Worm (Caenorhabditis elegans) whole organism, late embryonic: ENCODE measurements around the gene ddo-1.

ENCODE experiments used
- C08G9.2 ChIP-seq: sonication (generic microtip); optimal IDR thresholded peaks from 2 replicates; lab custom pipeline; 2016; ENCODE audit warnings: mild to moderate bottlenecking, missing genetic modification characterization, moderate library complexity, missing compliant biosample characterization
- F13H6.1 ChIP-seq: sonication (generic microtip); optimal IDR thresholded peaks from 2 replicates; lab custom pipeline; 2016; ENCODE audit warnings: missing genetic modification characterization, missing compliant biosample characterization
- Y22D7AL.16 ChIP-seq: sonication (generic microtip); optimal IDR thresholded peaks from 2 replicates; lab custom pipeline; 2016; ENCODE audit warnings: missing genetic modification characterization, missing compliant biosample characterization
- ahr-1 ChIP-seq: sonication (generic microtip); optimal IDR thresholded peaks from 2 replicates; lab custom pipeline; 2016; ENCODE audit warnings: missing genetic modification characterization, missing compliant biosample characterization
- ceh-14 ChIP-seq: sonication (generic microtip); optimal IDR thresholded peaks from 2 replicates; lab custom pipeline; 2016; ENCODE audit warnings: missing genotype, missing genetic modification characterization, missing compliant biosample characterization
- ceh-18 ChIP-seq: sonication (generic microtip); optimal IDR thresholded peaks from 2 replicates; lab custom pipeline; 2016; ENCODE audit warnings: missing genetic modification characterization, missing compliant biosample characterization
- ceh-19 ChIP-seq: fragments of 200-800 bp; sonication (Bioruptor generic); optimal IDR thresholded peaks from 2 replicates; lab custom pipeline; 2018; ENCODE audit warnings: mild to moderate bottlenecking, missing genetic modification characterization, missing compliant biosample characterization
- ceh-24 ChIP-seq: sonication (generic microtip); optimal IDR thresholded peaks from 2 replicates; lab custom pipeline; 2016; ENCODE audit warnings: mild to moderate bottlenecking, missing genetic modification characterization, missing compliant biosample characterization
- ceh-30 ChIP-seq: fragments of 150-350 bp; optimal IDR thresholded peaks from 2 replicates; lab custom pipeline; 2014; ENCODE audit warnings: missing biosample characterization, missing genetic modification characterization
- ceh-31 ChIP-seq: sonication (generic microtip); optimal IDR thresholded peaks from 2 replicates; lab custom pipeline; 2016; ENCODE audit warnings: missing genetic modification characterization, missing compliant biosample characterization
- ceh-45 ChIP-seq: fragments of 200-800 bp; sonication (Bioruptor generic); IDR thresholded peaks from 2 replicates; pipeline ENCODE4 v1.3.6; 2022; ENCODE audit warnings: missing genetic modification reagents, missing genetic modification characterization, missing compliant biosample characterization
- ceh-6 ChIP-seq: fragments of 200-800 bp; sonication (Bioruptor generic); optimal IDR thresholded peaks from 2 replicates; lab custom pipeline; 2018; ENCODE audit warnings: mild to moderate bottlenecking, missing genetic modification characterization, missing compliant biosample characterization
- ceh-9 ChIP-seq: sonication (generic microtip); optimal IDR thresholded peaks from 2 replicates; lab custom pipeline; 2016; ENCODE audit warnings: mild to moderate bottlenecking, missing genetic modification characterization, inconsistent platforms, missing compliant biosample characterization
- dmd-4 ChIP-seq: sonication (generic microtip); optimal IDR thresholded peaks from 2 replicates; lab custom pipeline; 2016; ENCODE audit warnings: borderline replicate concordance, missing genetic modification characterization, missing compliant biosample characterization
- dve-1 ChIP-seq: sonication (generic microtip); optimal IDR thresholded peaks from 2 replicates; lab custom pipeline; 2017; ENCODE audit warnings: antibody characterized with exemption, mild to moderate bottlenecking, missing genetic modification characterization, missing compliant biosample characterization
- elt-2 ChIP-seq: sonication (generic microtip); optimal IDR thresholded peaks from 2 replicates; lab custom pipeline; 2016; ENCODE audit warnings: missing genetic modification reagents, missing genetic modification characterization, missing compliant biosample characterization
- elt-4 ChIP-seq: sonication (generic microtip); optimal IDR thresholded peaks from 2 replicates; lab custom pipeline; 2016; ENCODE audit warnings: missing genetic modification characterization, missing compliant biosample characterization
- fkh-6 ChIP-seq: sonication (generic microtip); optimal IDR thresholded peaks from 2 replicates; lab custom pipeline; 2016; ENCODE audit warnings: missing genetic modification characterization, missing compliant biosample characterization
- gmeb-2 ChIP-seq: sonication (generic microtip); optimal IDR thresholded peaks from 2 replicates; lab custom pipeline; 2016; ENCODE audit warnings: missing genetic modification characterization, inconsistent platforms, missing compliant biosample characterization
- hlh-13 ChIP-seq: fragments of 200-800 bp; sonication (Bioruptor generic); optimal IDR thresholded peaks from 2 replicates; lab custom pipeline; 2018; ENCODE audit warnings: mild to moderate bottlenecking, missing genetic modification characterization, missing compliant biosample characterization
- lim-6 ChIP-seq: sonication (generic microtip); optimal IDR thresholded peaks from 2 replicates; lab custom pipeline; 2016; ENCODE audit warnings: missing genetic modification characterization, missing compliant biosample characterization
- madf-2 ChIP-seq: sonication (generic microtip); optimal IDR thresholded peaks from 2 replicates; lab custom pipeline; 2017; ENCODE audit warnings: missing genetic modification characterization, missing compliant biosample characterization
- nfya-1 ChIP-seq: sonication (generic microtip); optimal IDR thresholded peaks from 2 replicates; lab custom pipeline; 2017; ENCODE audit warnings: missing genetic modification characterization, mild to moderate bottlenecking, missing compliant biosample characterization, antibody characterized with exemption, moderate library complexity
- nhr-11 ChIP-seq: fragments of 150-350 bp; optimal IDR thresholded peaks from 2 replicates; lab custom pipeline; 2014; ENCODE audit warnings: missing biosample characterization, missing genetic modification characterization
- nhr-232 ChIP-seq: sonication (generic microtip); optimal IDR thresholded peaks from 2 replicates; lab custom pipeline; 2016; ENCODE audit warnings: missing genetic modification characterization, missing compliant biosample characterization
- pag-3 ChIP-seq: sonication (generic microtip); optimal IDR thresholded peaks from 2 replicates; lab custom pipeline; 2016; ENCODE audit warnings: missing compliant biosample characterization, missing genetic modification characterization, borderline replicate concordance
- pax-1 ChIP-seq: fragments of 150-350 bp; optimal IDR thresholded peaks from 2 replicates; lab custom pipeline; 2014; ENCODE audit warnings: missing biosample characterization, missing genetic modification characterization
- pha-2 ChIP-seq: sonication (generic microtip); optimal IDR thresholded peaks from 2 replicates; lab custom pipeline; 2017; ENCODE audit warnings: mild to moderate bottlenecking, missing genetic modification characterization, missing compliant biosample characterization
- pros-1 ChIP-seq: fragments of 150-350 bp; optimal IDR thresholded peaks from 2 replicates; lab custom pipeline; 2014; ENCODE audit warnings: missing biosample characterization, missing genetic modification reagents, missing genetic modification characterization
- rnt-1 ChIP-seq: sonication (generic microtip); optimal IDR thresholded peaks from 2 replicates; lab custom pipeline; 2016; ENCODE audit warnings: missing genetic modification characterization, missing compliant biosample characterization
- sdc-2 ChIP-seq: sonication (generic microtip); optimal IDR thresholded peaks from 2 replicates; lab custom pipeline; 2016; ENCODE audit warnings: missing genotype, missing genetic modification characterization, missing compliant biosample characterization
- sox-2 ChIP-seq: fragments of 200-800 bp; sonication (Bioruptor generic); IDR thresholded peaks from 2 replicates; pipeline ENCODE4 v1.3.6; 2022; ENCODE audit warnings: missing genetic modification reagents, missing genetic modification characterization, missing compliant biosample characterization
- sox-4 ChIP-seq: sonication (generic microtip); optimal IDR thresholded peaks from 2 replicates; lab custom pipeline; 2017; ENCODE audit warnings: mild to moderate bottlenecking, missing genetic modification characterization, inconsistent platforms, missing compliant biosample characterization
- tbx-7 ChIP-seq: sonication (generic microtip); optimal IDR thresholded peaks from 2 replicates; lab custom pipeline; 2016; ENCODE audit warnings: missing genotype, missing genetic modification characterization, missing compliant biosample characterization
- ttx-3 ChIP-seq: sonication (generic microtip); optimal IDR thresholded peaks from 2 replicates; lab custom pipeline; 2016; ENCODE audit warnings: missing genetic modification reagents, missing genetic modification characterization, missing compliant biosample characterization
- unc-3 ChIP-seq, 2 experiments: fragments of 200-800 bp in 1 of 2; sonication (Bioruptor generic) in 1 of 2; sonication (generic microtip) in 1 of 2; conservative IDR thresholded peaks in 1 of 2; optimal IDR thresholded peaks in 1 of 2; 2 replicates each; pipeline versions ENCODE4 v1.3.6 to Lab custom; 2016 to 2022; ENCODE audit warnings: missing compliant biosample characterization in 2 of 2, missing genetic modification characterization in 2 of 2, missing genetic modification reagents in 1 of 2
- unc-42 ChIP-seq: sonication (generic microtip); optimal IDR thresholded peaks from 2 replicates; lab custom pipeline; 2016; ENCODE audit warnings: missing genotype, missing genetic modification characterization, missing compliant biosample characterization
- unc-55 ChIP-seq: sonication (generic microtip); optimal IDR thresholded peaks from 2 replicates; lab custom pipeline; 2017; ENCODE audit warnings: missing biosample characterization, missing genetic modification reagents, missing genetic modification characterization
- unc-86 ChIP-seq: sonication (generic microtip); optimal IDR thresholded peaks from 2 replicates; lab custom pipeline; 2016; ENCODE audit warnings: missing genetic modification characterization, missing compliant biosample characterization
- zip-5 ChIP-seq: sonication (generic microtip); optimal IDR thresholded peaks from 2 replicates; lab custom pipeline; 2016; ENCODE audit warnings: missing genetic modification characterization, missing compliant biosample characterization

Gene ddo-1

DNA sequence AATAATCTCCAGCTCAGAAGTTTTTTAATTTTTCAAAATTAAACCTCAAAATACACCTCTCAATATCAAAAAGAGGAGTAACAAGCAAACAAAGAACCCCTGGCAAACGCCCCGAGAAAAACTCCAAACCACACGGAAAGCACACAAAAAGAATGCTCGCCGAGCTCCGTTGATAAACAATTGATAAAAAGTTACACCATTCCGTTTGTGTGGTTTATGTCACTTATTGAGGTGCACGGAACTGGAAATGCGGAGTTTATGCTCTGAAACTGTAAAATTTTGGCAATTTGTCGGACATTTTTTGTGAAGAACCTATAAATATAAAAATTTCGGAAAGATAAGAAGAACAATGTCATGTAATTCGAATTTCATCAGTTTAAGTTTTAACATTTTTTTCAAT, 24.7 kb downstream of the ddo-1 start:
- TF ChIP-seq ceh-31 (tag; lab: Kevin White, UChicago) = no peak

DNA sequence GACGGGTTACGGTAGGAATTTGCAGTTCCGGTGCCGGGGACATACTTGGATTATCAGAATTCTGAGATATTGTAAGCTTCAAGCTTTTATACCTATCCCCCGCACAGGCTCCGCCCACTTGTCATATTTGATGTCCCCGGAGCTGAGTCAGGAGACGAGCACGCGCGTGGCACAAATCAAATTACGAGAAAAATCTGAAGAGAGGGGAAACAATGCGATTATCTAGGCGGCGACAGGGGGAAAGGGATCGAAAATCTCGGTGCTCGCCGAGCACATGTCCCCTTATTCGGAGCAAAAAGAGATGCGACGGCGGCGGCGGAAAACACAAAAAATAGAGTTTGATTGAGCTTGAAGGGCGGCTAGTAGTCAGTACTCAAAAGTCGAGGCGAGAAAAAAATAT, 27.8 kb downstream of the ddo-1 start, which contains the start of gene R12G8.1:
Gene R12G8.1 (minus strand): TSS at position 63 of the 400 bp plus-strand sequence.
- TF ChIP-seq unc-55 (GFP tag; lab: Kevin White, UChicago) = no peak
- no peak for TF ChIP-seq ahr-1 (tag; lab: Kevin White, UChicago)
- TF ChIP-seq zip-5 (tag; lab: Kevin White, UChicago) = no peak
- peak; percentile 98 for TF ChIP-seq unc-42 (tag; lab: Kevin White, UChicago)
- TF ChIP-seq unc-86 (tag; lab: Kevin White, UChicago) = no peak
- TF ChIP-seq C08G9.2 (tag; lab: Kevin White, UChicago) = no peak
- no peak for TF ChIP-seq ttx-3 (tag; lab: Kevin White, UChicago)
- peak; percentile 1 for TF ChIP-seq pag-3 (tag; lab: Kevin White, UChicago)

ce11 chrV:17746959-17747358, 30.1 kb downstream of the ddo-1 start, which contains the start of gene twk-36:
twk-36 (minus strand) TSS chrV:17747059.
- TF ChIP-seq ceh-18 (no peak), tbx-7 (tag; lab: Kevin White, UChicago) (no peak), pax-1 (no peak)

DNA sequence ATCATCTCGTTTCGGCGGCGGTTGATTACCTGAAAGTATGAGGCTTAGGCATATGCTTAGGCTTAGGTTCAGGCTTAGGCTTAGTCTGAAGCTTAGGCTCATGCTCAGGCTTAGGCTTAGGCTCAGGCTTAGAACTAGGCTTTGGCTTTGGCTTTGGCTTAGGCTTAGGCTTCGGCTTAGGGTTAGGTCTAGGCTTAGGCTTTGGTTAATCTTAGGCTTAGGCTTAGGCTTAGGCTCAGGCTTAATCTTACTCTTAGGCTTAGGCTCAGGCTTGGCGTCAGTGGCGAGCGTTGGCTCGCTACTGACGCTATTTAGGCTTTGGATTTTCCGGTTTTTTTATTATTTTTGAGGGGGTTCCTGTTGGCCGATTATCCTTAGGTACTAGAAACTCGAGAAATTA, 33.2 kb downstream of the ddo-1 start:
- TF ChIP-seq unc-3 (GFP tag; conservative IDR thresholded peaks at IDR 0.05; lab: Robert Waterston, UW) (no peak), unc-3 (tag; optimal IDR thresholded peaks at IDR 0.05; lab: Kevin White, UChicago) (no peak), dve-1 (peak; percentile 83)

DNA sequence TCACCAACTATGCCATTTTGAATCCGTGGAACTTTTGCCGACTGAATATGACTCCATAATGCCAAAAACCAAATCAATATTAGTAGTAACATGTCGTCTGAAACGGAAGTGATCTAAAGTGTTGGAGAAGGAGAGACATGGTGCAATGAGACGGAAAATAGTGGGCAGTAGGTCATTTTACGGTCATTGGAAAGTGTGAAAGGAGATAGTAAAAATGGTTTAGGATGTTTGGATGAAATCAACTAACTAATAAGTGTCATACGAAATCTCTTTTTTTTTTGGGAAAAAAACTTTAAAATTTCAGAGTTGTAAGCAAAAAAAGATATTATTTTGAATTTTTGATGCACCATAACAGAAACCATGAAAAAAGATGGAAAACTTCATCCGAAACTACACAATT, 37.2 kb downstream of the ddo-1 start, which contains the start of gene cutl-4:
Gene cutl-4 (minus strand): TSS at position 101 of the 400 bp plus-strand sequence.
- no peak for TF ChIP-seq ceh-6
- TF ChIP-seq Y22D7AL.16 (tag; lab: Kevin White, UChicago) = no peak
- TF ChIP-seq hlh-13 (GFP tag; lab: Kevin White, UChicago) = no peak
- no peak for TF ChIP-seq ceh-30
- TF ChIP-seq dve-1 = no peak
- TF ChIP-seq sdc-2 = no peak
- no peak for TF ChIP-seq ceh-45 (GFP tag; lab: Robert Waterston, UW)
- no peak for TF ChIP-seq gmeb-2 (tag; lab: Kevin White, UChicago)
- no peak for TF ChIP-seq elt-2 (tag; lab: Kevin White, UChicago)
- TF ChIP-seq F13H6.1 (tag; lab: Kevin White, UChicago) = no peak
- no peak for TF ChIP-seq ttx-3 (tag; lab: Kevin White, UChicago)
- TF ChIP-seq nfya-1 = no peak
- no peak for TF ChIP-seq ceh-9 (tag; lab: Kevin White, UChicago)
- TF ChIP-seq unc-42 (tag; lab: Kevin White, UChicago) = no peak
- TF ChIP-seq elt-4 (tag; lab: Kevin White, UChicago) = no peak
- TF ChIP-seq nhr-11 (tag; lab: Kevin White, UChicago) = no peak
- TF ChIP-seq madf-2 (tag; lab: Kevin White, UChicago) = no peak
- TF ChIP-seq pros-1 (tag; lab: Kevin White, UChicago) = no peak
- no peak for TF ChIP-seq lim-6 (tag; lab: Kevin White, UChicago)
- TF ChIP-seq, all 69 proteins: peak for 0

ce11 chrV:17732516-17732915, 44.5 kb downstream of the ddo-1 start, which contains the start of gene twk-42:
twk-42 (minus strand) TSS chrV:17732616.
- TF ChIP-seq pag-3 (tag; lab: Kevin White, UChicago) = no peak
- TF ChIP-seq nfya-1 = no peak
- TF ChIP-seq pha-2 = no peak
- no peak for TF ChIP-seq pax-1
- no peak for TF ChIP-seq nhr-232 (tag; lab: Kevin White, UChicago)
- no peak for TF ChIP-seq fkh-6
- no peak for TF ChIP-seq unc-86 (tag; lab: Kevin White, UChicago)
- TF ChIP-seq ceh-24 (tag; lab: Kevin White, UChicago) = no peak
- no peak for TF ChIP-seq C08G9.2 (tag; lab: Kevin White, UChicago)
- no peak for TF ChIP-seq ceh-6
- no peak for TF ChIP-seq ceh-14 (tag; lab: Kevin White, UChicago)
- TF ChIP-seq sox-2 (GFP tag; lab: Robert Waterston, UW) = no peak
- no peak for TF ChIP-seq ceh-19 (GFP tag; lab: Kevin White, UChicago)
- no peak for TF ChIP-seq nhr-11 (tag; lab: Kevin White, UChicago)
- no peak for TF ChIP-seq sox-4 (tag; lab: Kevin White, UChicago)
- no peak for TF ChIP-seq dve-1
- no peak for TF ChIP-seq rnt-1
- no peak for TF ChIP-seq unc-55 (GFP tag; lab: Kevin White, UChicago)
- no peak for TF ChIP-seq dmd-4 (tag; lab: Kevin White, UChicago)
- TF ChIP-seq elt-2 (tag; lab: Kevin White, UChicago) = no peak
